Worm (Caenorhabditis elegans) whole organism, late embryonic: Measurements from ENCODE around the gene ZK1240.1.
"Not testable (repeated sequence)": the region's sequence is repeated elsewhere in the genome, so short reads cannot be mapped to it uniquely, and the experiment has no call there.

Source experiments
- F13H6.1 ChIP-seq: sonication (generic microtip); optimal IDR thresholded peaks from 2 replicates; lab custom pipeline; 2016; ENCODE audit warnings: missing genetic modification characterization, missing compliant biosample characterization
- K02D7.2 ChIP-seq: sonication (generic microtip); optimal IDR thresholded peaks from 2 replicates; lab custom pipeline; 2017; ENCODE audit warnings: mild to moderate bottlenecking, missing genetic modification characterization, missing compliant biosample characterization
- K09A11.1 ChIP-seq: sonication (generic microtip); optimal IDR thresholded peaks from 2 replicates; lab custom pipeline; 2017; ENCODE audit warnings: antibody characterized with exemption, mild to moderate bottlenecking, missing genetic modification characterization, missing compliant biosample characterization; ENCODE audit not compliant: insufficient read depth
- Y22D7AL.16 ChIP-seq: sonication (generic microtip); optimal IDR thresholded peaks from 2 replicates; lab custom pipeline; 2016; ENCODE audit warnings: missing genetic modification characterization, missing compliant biosample characterization
- ceh-18 ChIP-seq: sonication (generic microtip); optimal IDR thresholded peaks from 2 replicates; lab custom pipeline; 2016; ENCODE audit warnings: missing genetic modification characterization, missing compliant biosample characterization
- ceh-19 ChIP-seq: fragments of 200-800 bp; sonication (Bioruptor generic); optimal IDR thresholded peaks from 2 replicates; lab custom pipeline; 2018; ENCODE audit warnings: mild to moderate bottlenecking, missing genetic modification characterization, missing compliant biosample characterization
- ceh-2 ChIP-seq: sonication (generic microtip); optimal IDR thresholded peaks from 2 replicates; lab custom pipeline; 2016; ENCODE audit warnings: missing genotype, missing genetic modification characterization, missing compliant biosample characterization
- ceh-22 ChIP-seq: sonication (generic microtip); optimal IDR thresholded peaks from 2 replicates; lab custom pipeline; 2017; ENCODE audit warnings: missing biosample characterization, missing genetic modification characterization
- ceh-24 ChIP-seq: sonication (generic microtip); optimal IDR thresholded peaks from 2 replicates; lab custom pipeline; 2016; ENCODE audit warnings: mild to moderate bottlenecking, missing genetic modification characterization, missing compliant biosample characterization
- ceh-34 ChIP-seq: sonication (generic microtip); optimal IDR thresholded peaks from 2 replicates; lab custom pipeline; 2016; ENCODE audit warnings: mild to moderate bottlenecking, missing genetic modification characterization, missing compliant biosample characterization
- ceh-6 ChIP-seq: fragments of 200-800 bp; sonication (Bioruptor generic); optimal IDR thresholded peaks from 2 replicates; lab custom pipeline; 2018; ENCODE audit warnings: mild to moderate bottlenecking, missing genetic modification characterization, missing compliant biosample characterization
- ceh-9 ChIP-seq: sonication (generic microtip); optimal IDR thresholded peaks from 2 replicates; lab custom pipeline; 2016; ENCODE audit warnings: mild to moderate bottlenecking, missing genetic modification characterization, inconsistent platforms, missing compliant biosample characterization
- elt-2 ChIP-seq: sonication (generic microtip); optimal IDR thresholded peaks from 2 replicates; lab custom pipeline; 2016; ENCODE audit warnings: missing genetic modification reagents, missing genetic modification characterization, missing compliant biosample characterization
- fax-1 ChIP-seq: sonication (generic microtip); optimal IDR thresholded peaks from 2 replicates; lab custom pipeline; 2016; ENCODE audit warnings: missing genotype, missing genetic modification characterization, missing compliant biosample characterization
- fkh-10 ChIP-seq: fragments of 150-350 bp; optimal IDR thresholded peaks from 2 replicates; lab custom pipeline; 2014; ENCODE audit warnings: missing biosample characterization, missing genetic modification reagents, missing genetic modification characterization
- hlh-13 ChIP-seq: fragments of 200-800 bp; sonication (Bioruptor generic); optimal IDR thresholded peaks from 2 replicates; lab custom pipeline; 2018; ENCODE audit warnings: mild to moderate bottlenecking, missing genetic modification characterization, missing compliant biosample characterization
- hlh-30 ChIP-seq: sonication (generic microtip); optimal IDR thresholded peaks from 2 replicates; lab custom pipeline; 2017; ENCODE audit warnings: antibody characterized with exemption, missing genetic modification characterization, missing compliant biosample characterization; ENCODE audit not compliant: insufficient read depth
- hlh-6 ChIP-seq: sonication (generic microtip); optimal IDR thresholded peaks from 2 replicates; lab custom pipeline; 2016; ENCODE audit warnings: missing genotype, missing genetic modification characterization, missing compliant biosample characterization
- lim-6 ChIP-seq: sonication (generic microtip); optimal IDR thresholded peaks from 2 replicates; lab custom pipeline; 2016; ENCODE audit warnings: missing genetic modification characterization, missing compliant biosample characterization
- mec-3 ChIP-seq: sonication (generic microtip); optimal IDR thresholded peaks from 2 replicates; lab custom pipeline; 2016; ENCODE audit warnings: borderline replicate concordance, missing genetic modification characterization, missing compliant biosample characterization
- nfya-1 ChIP-seq: sonication (generic microtip); optimal IDR thresholded peaks from 2 replicates; lab custom pipeline; 2017; ENCODE audit warnings: missing genetic modification characterization, mild to moderate bottlenecking, missing compliant biosample characterization, antibody characterized with exemption, moderate library complexity
- nhr-11 ChIP-seq: fragments of 150-350 bp; optimal IDR thresholded peaks from 2 replicates; lab custom pipeline; 2014; ENCODE audit warnings: missing biosample characterization, missing genetic modification characterization
- nhr-232 ChIP-seq: sonication (generic microtip); optimal IDR thresholded peaks from 2 replicates; lab custom pipeline; 2016; ENCODE audit warnings: missing genetic modification characterization, missing compliant biosample characterization
- npax-4 ChIP-seq: sonication (generic microtip); optimal IDR thresholded peaks from 2 replicates; lab custom pipeline; 2016; ENCODE audit warnings: missing genetic modification characterization, missing compliant biosample characterization
- odd-2 ChIP-seq: sonication (generic microtip); optimal IDR thresholded peaks from 2 replicates; lab custom pipeline; 2017; ENCODE audit warnings: antibody characterized with exemption, mild to moderate bottlenecking, missing genetic modification characterization, missing compliant biosample characterization
- pros-1 ChIP-seq: fragments of 150-350 bp; optimal IDR thresholded peaks from 2 replicates; lab custom pipeline; 2014; ENCODE audit warnings: missing biosample characterization, missing genetic modification reagents, missing genetic modification characterization
- rnt-1 ChIP-seq: sonication (generic microtip); optimal IDR thresholded peaks from 2 replicates; lab custom pipeline; 2016; ENCODE audit warnings: missing genetic modification characterization, missing compliant biosample characterization
- sdc-2 ChIP-seq: sonication (generic microtip); optimal IDR thresholded peaks from 2 replicates; lab custom pipeline; 2016; ENCODE audit warnings: missing genotype, missing genetic modification characterization, missing compliant biosample characterization
- sox-2 ChIP-seq: fragments of 200-800 bp; sonication (Bioruptor generic); IDR thresholded peaks from 2 replicates; pipeline ENCODE4 v1.3.6; 2022; ENCODE audit warnings: missing genetic modification reagents, missing genetic modification characterization, missing compliant biosample characterization
- syd-9 ChIP-seq: sonication (generic microtip); optimal IDR thresholded peaks from 2 replicates; lab custom pipeline; 2016; ENCODE audit warnings: mild to moderate bottlenecking, missing genetic modification characterization, moderate library complexity, missing compliant biosample characterization
- tbx-7 ChIP-seq: sonication (generic microtip); optimal IDR thresholded peaks from 2 replicates; lab custom pipeline; 2016; ENCODE audit warnings: missing genotype, missing genetic modification characterization, missing compliant biosample characterization
- ttx-3 ChIP-seq: sonication (generic microtip); optimal IDR thresholded peaks from 2 replicates; lab custom pipeline; 2016; ENCODE audit warnings: missing genetic modification reagents, missing genetic modification characterization, missing compliant biosample characterization
- unc-3 ChIP-seq, 2 experiments: fragments of 200-800 bp in 1 of 2; sonication (Bioruptor generic) in 1 of 2; sonication (generic microtip) in 1 of 2; conservative IDR thresholded peaks in 1 of 2; optimal IDR thresholded peaks in 1 of 2; 2 replicates each; pipeline versions ENCODE4 v1.3.6 to Lab custom; 2016 to 2022; ENCODE audit warnings: missing compliant biosample characterization in 2 of 2, missing genetic modification characterization in 2 of 2, missing genetic modification reagents in 1 of 2
- unc-42 ChIP-seq: sonication (generic microtip); optimal IDR thresholded peaks from 2 replicates; lab custom pipeline; 2016; ENCODE audit warnings: missing genotype, missing genetic modification characterization, missing compliant biosample characterization

ZK1240.1 gene

ce11 chrII:2328963-2329442 lies at the start of gene ZK1240.1, which contains the start of gene ZK1240.8:
Gene ZK1240.1, plus strand, starts transcription at chrII:2329392.
Gene ZK1240.8, minus strand, starts transcription at chrII:2329063.
- TF ChIP-seq fkh-10 (GFP tag; lab: Kevin White, UChicago) (no peak), mec-3 (tag; lab: Kevin White, UChicago) (no peak), nhr-232 (no peak), ceh-34 (tag; lab: Kevin White, UChicago) (no peak), sox-2 (GFP tag; lab: Robert Waterston, UW) (no peak), syd-9 (tag; lab: Kevin White, UChicago) (no peak), hlh-6 (tag; lab: Kevin White, UChicago) (no peak), K09A11.1 (tag; lab: Kevin White, UChicago) (no peak), fax-1 (tag; lab: Kevin White, UChicago) (no peak), ceh-2 (no peak), npax-4 (tag; lab: Kevin White, UChicago) (no peak), ceh-19 (GFP tag; lab: Kevin White, UChicago) (no peak), unc-3 (GFP tag; conservative IDR thresholded peaks at IDR 0.05; lab: Robert Waterston, UW) (no peak), unc-3 (tag; optimal IDR thresholded peaks at IDR 0.05; lab: Kevin White, UChicago) (no peak), rnt-1 (tag; lab: Kevin White, UChicago) (no peak), ceh-18 (tag; lab: Kevin White, UChicago) (no peak), F13H6.1 (no peak), Y22D7AL.16 (tag; lab: Kevin White, UChicago) (no peak), tbx-7 (no peak), K02D7.2 (tag; lab: Kevin White, UChicago) (no peak), ceh-6 (no peak)

- TF ChIP-seq unc-3 (GFP tag; conservative IDR thresholded peaks at IDR 0.05; lab: Robert Waterston, UW) (no peak), unc-3 (tag; optimal IDR thresholded peaks at IDR 0.05; lab: Kevin White, UChicago) (no peak), unc-42 (tag; lab: Kevin White, UChicago) (no peak), elt-2 (no peak), ttx-3 (tag; lab: Kevin White, UChicago) (no peak), ceh-22 (tag; lab: Kevin White, UChicago) (no peak), ceh-24 (tag; lab: Kevin White, UChicago) (no peak), hlh-13 (GFP tag; lab: Kevin White, UChicago) (no peak)
Observed at ce11 chrII:2279839-2280238, 49.4 kb upstream of the ZK1240.1 start, which contains the start of gene K09F6.11. Gene K09F6.11, plus strand, starts transcription at chrII:2280139.

- not testable (repeated sequence) for TF ChIP-seq elt-2; sox-2 (GFP tag; lab: Robert Waterston, UW); K02D7.2 (tag; lab: Kevin White, UChicago)
- TF ChIP-seq, all 69 proteins: peak for 0; not testable (repeated sequence) for 69
Observed at ce11 chrII:2282599-2282998, 46.6 kb upstream of the ZK1240.1 start, which contains the start of gene K09F6.9. Gene K09F6.9, minus strand, starts transcription at chrII:2282699.

- TF ChIP-seq sdc-2 (no peak), nfya-1 (tag; lab: Kevin White, UChicago) (no peak), hlh-30 (tag; lab: Kevin White, UChicago) (no peak), fkh-10 (GFP tag; lab: Kevin White, UChicago) (no peak), ceh-9 (tag; lab: Kevin White, UChicago) (no peak), unc-3 (GFP tag; conservative IDR thresholded peaks at IDR 0.05; lab: Robert Waterston, UW) (no peak), unc-3 (tag; optimal IDR thresholded peaks at IDR 0.05; lab: Kevin White, UChicago) (no peak), pros-1 (tag; lab: Kevin White, UChicago) (no peak), lim-6 (tag; lab: Kevin White, UChicago) (no peak), odd-2 (tag; lab: Kevin White, UChicago) (no peak), nhr-11 (tag; lab: Kevin White, UChicago) (no peak)
Observed at ce11 chrII:2284703-2285102, 44.5 kb upstream of the ZK1240.1 start.
